Worm (Caenorhabditis elegans): ENCODE data around the gene nspb-1.
"Not testable (repeated sequence)": the region's sequence is repeated elsewhere in the genome, so short reads cannot be mapped to it uniquely, and the experiment has no call there.

Gene nspb-1

ce11 chrIV:6591010-6591746 lies at the start of gene nspb-1, which contains the start of gene nspb-2:
TSS of gene nspb-1 (minus strand) at chrIV:6591110.
TSS of gene nspb-2 (plus strand) at chrIV:6591696.
- TF ChIP-seq bed-3 (GFP tag; optimal IDR thresholded peaks at IDR 0.05); nhr-237 (tag; optimal IDR thresholded peaks at IDR 0.05); elt-1 (tag; optimal IDR thresholded peaks at IDR 0.05; ENCODE audit: borderline replicate concordance, insufficient read depth): not testable (repeated sequence)

- TF ChIP-seq unc-62 (GFP tag; optimal IDR thresholded peaks at IDR 0.05) (no peak), drap-1 (GFP tag; optimal IDR thresholded peaks at IDR 0.05) (no peak), M03D4.4 (tag; optimal IDR thresholded peaks at IDR 0.05) (no peak), nhr-28 (tag; optimal IDR thresholded peaks at IDR 0.05) (no peak), bed-3 (GFP tag; optimal IDR thresholded peaks at IDR 0.05) (no peak), mab-5 (tag; optimal IDR thresholded peaks at IDR 0.05) (no peak), cnd-1 (tag; optimal IDR thresholded peaks at IDR 0.05) (no peak), unc-39 (tag; optimal IDR thresholded peaks at IDR 0.05) (no peak), nhr-2 (tag; optimal IDR thresholded peaks at IDR 0.05) (no peak), ztf-11 (tag; optimal IDR thresholded peaks at IDR 0.05) (no peak), pha-4 (tag; optimal IDR thresholded peaks at IDR 0.05) (no peak), lin-32 (GFP tag; optimal IDR thresholded peaks at IDR 0.05) (no peak), zip-8 (tag; optimal IDR thresholded peaks at IDR 0.05) (no peak), sem-2 (GFP tag; optimal IDR thresholded peaks at IDR 0.05) (no peak), elt-3 (tag; optimal IDR thresholded peaks at IDR 0.05) (no peak), elt-1 (tag; optimal IDR thresholded peaks at IDR 0.05; ENCODE audit: borderline replicate concordance, insufficient read depth) (no peak), snpc-4 (tag; optimal IDR thresholded peaks at IDR 0.05) (no peak), ceh-39 (tag; optimal IDR thresholded peaks at IDR 0.05) (no peak), nhr-76 (tag; optimal IDR thresholded peaks at IDR 0.05) (no peak)
Measured at ce11 chrIV:6639880-6640279, 49.0 kb upstream of the nspb-1 start, which contains the start of gene C01B10.6. TSS of gene C01B10.6 (plus strand) at chrIV:6640180.

- no peak for TF ChIP-seq unc-120 (tag; optimal IDR thresholded peaks at IDR 0.05; ENCODE audit: poor library complexity, severe bottlenecking)
Measured at ce11 chrIV:6638256-6638655, 47.3 kb upstream of the nspb-1 start, which contains the start of gene C01B10.7. TSS of gene C01B10.7 (plus strand) at chrIV:6638556.

DNA sequence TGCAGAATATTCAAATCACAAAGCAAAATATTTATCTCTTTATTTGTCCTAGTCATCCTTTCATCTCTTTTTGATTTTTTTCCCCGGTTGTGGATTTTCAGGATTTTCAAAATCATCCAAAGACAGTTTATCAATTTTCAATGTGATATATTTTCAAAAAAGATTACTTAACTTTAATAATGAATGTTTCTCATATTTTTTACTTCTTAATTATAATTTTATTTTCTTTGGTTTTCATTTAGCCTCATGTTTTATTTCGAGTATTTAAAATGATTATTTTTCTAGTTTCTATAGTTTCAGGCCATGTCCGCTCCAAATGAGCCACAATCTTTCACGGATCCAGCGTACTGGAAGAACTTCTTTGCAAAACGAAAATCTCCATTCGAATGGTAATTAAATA lies 43.9 kb upstream of the nspb-1 start, which contains the start of gene metl-13:
Gene metl-13 (plus strand): TSS at position 301 of the 400 bp plus-strand sequence.
- no peak for TF ChIP-seq blmp-1 (tag; optimal IDR thresholded peaks at IDR 0.05)
- no peak for TF ChIP-seq unc-62 (GFP tag; optimal IDR thresholded peaks at IDR 0.05)
- TF ChIP-seq nhr-2 (tag; optimal IDR thresholded peaks at IDR 0.05), result no peak
- no peak for TF ChIP-seq nhr-237 (tag; optimal IDR thresholded peaks at IDR 0.05)
- TF ChIP-seq bed-3 (GFP tag; optimal IDR thresholded peaks at IDR 0.05), result no peak
- TF ChIP-seq flh-1 (GFP tag; optimal IDR thresholded peaks at IDR 0.05), result no peak
- TF ChIP-seq nhr-76 (tag; optimal IDR thresholded peaks at IDR 0.05), result no peak
- TF ChIP-seq snpc-4 (tag; optimal IDR thresholded peaks at IDR 0.05), result no peak

DNA sequence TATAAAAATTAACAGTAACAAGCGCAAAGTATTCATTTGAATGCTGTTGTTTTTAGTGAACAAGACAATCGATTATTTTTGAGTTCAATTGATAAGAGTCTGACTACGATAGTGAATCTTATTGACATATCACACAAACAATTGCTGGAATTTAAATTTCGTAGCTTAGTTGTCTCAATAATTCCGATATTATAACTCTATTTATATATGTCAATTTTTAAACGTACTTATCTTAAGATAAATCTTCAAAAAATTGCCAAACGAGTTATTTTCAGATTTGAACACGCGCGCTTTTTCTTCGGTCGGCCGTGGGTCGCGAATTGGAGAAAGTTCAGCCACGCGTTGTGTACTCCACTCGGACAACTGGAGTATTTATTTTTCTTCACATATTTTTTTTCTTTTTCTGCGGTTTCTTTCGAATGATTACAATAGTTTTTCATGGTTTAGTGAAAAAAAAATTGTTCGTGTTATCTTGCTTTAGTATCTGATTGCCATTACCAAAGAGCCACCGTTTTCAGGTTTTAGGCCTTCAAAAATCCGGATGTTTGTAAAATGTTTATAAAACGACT lies 40.9 kb upstream of the nspb-1 start, which contains the start of the genes cest-5.1 and C01B10.9:
Gene cest-5.1 (minus strand): TSS at position 51 of the 569 bp plus-strand sequence.
Gene C01B10.9 (plus strand): TSS at position 519 of the 569 bp plus-strand sequence.
- TF ChIP-seq unc-39 (tag; optimal IDR thresholded peaks at IDR 0.05), result no peak
- peak; percentile 40 for TF ChIP-seq lsy-2 (tag; optimal IDR thresholded peaks at IDR 0.05)
- peak; percentile 44 for TF ChIP-seq ces-1 (GFP tag; optimal IDR thresholded peaks at IDR 0.05)

DNA sequence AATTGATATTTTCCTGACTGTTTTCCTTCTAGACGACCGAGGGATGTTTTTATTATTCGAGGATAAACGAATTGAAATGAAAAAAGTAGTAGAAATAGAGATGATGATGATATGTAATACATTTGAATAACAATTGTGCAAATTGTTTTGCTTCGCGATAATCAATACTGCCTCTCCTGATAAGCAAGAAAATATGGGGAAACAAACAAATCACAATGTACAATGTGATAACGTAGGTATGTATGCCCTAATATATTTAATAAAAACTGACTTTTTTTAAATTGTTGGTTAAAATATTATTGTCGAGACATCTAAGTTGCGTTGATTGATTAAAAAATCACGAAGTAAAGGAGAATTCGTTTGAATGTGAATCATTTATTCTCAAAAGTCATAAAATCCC lies 36.9 kb upstream of the nspb-1 start, which contains the start of gene cest-5.2:
Gene cest-5.2 (minus strand): TSS at position 128 of the 400 bp plus-strand sequence.
- TF ChIP-seq drap-1 (GFP tag; optimal IDR thresholded peaks at IDR 0.05), result no peak
- no peak for TF ChIP-seq ceh-83 (GFP tag; optimal IDR thresholded peaks at IDR 0.05)
- no peak for TF ChIP-seq nhr-237 (tag; optimal IDR thresholded peaks at IDR 0.05)
- TF ChIP-seq ham-2 (GFP tag; optimal IDR thresholded peaks at IDR 0.05), result no peak
- no peak for TF ChIP-seq unc-39 (tag; optimal IDR thresholded peaks at IDR 0.05)
- TF ChIP-seq tbx-8 (GFP tag; optimal IDR thresholded peaks at IDR 0.05), result no peak
- no peak for TF ChIP-seq nhr-12 (tag; optimal IDR thresholded peaks at IDR 0.05)
- TF ChIP-seq ceh-39 (tag; optimal IDR thresholded peaks at IDR 0.05), result no peak
- TF ChIP-seq snpc-4 (tag; optimal IDR thresholded peaks at IDR 0.05), result no peak
- no peak for TF ChIP-seq mep-1 (tag; optimal IDR thresholded peaks at IDR 0.05)
- no peak for TF ChIP-seq M03D4.4 (tag; optimal IDR thresholded peaks at IDR 0.05)
- no peak for TF ChIP-seq sptf-1 (tag; optimal IDR thresholded peaks at IDR 0.05)
- no peak for TF ChIP-seq nhr-2 (tag; optimal IDR thresholded peaks at IDR 0.05)

Data from whole organism, mixed stage, embryonic.